Fruit fly (Drosophila melanogaster) Kc167 (cell line): ENCODE data around the gene Lim1.

Source experiments
- Sin3A ChIP-seq: fragments of >200 bp; optimal IDR thresholded peaks from 2 replicates; lab custom pipeline; 2018; ENCODE audit warnings: missing external identifiers
- insv ChIP-seq: fragments of >200 bp; optimal IDR thresholded peaks from 3 replicates; lab custom pipeline; 2018; ENCODE audit warnings: missing external identifiers

DNA sequence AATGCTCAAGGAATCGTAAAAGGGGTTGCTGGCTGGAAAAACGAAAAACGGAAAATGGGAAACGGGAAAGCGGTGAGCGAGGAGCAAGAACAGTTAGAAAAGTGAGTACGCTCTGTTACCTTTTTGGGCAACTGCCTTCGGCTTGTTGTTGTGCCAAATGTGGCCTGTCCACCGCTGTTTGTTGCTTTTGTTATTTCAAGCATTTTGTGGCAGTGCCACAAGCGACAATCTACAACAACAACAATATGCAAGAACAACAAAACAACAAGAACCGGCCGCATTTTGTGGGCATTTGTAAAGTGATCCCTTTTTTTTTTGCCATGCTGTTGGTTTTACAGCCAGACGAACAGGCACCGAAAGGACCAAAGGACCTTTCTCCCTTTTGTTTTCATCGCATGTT, 30.6 kb downstream of the Lim1 start:
- no peak for TF ChIP-seq Sin3A
- TF ChIP-seq insv, result no peak
